Worm (Caenorhabditis elegans): Measurements from ENCODE around the gene col-110.

ce11 chrIV:4645243-4645642, 35.8 kb upstream of the col-110 start:
- TF ChIP-seq hsf-1 (GFP tag; IDR thresholded peaks at IDR 0.05) (no peak), ccch-3 (GFP tag; optimal IDR thresholded peaks at IDR 0.05) (no peak), lsl-1 (GFP tag; optimal IDR thresholded peaks at IDR 0.05) (no peak), repo-1 (tag; optimal IDR thresholded peaks at IDR 0.05) (no peak), madf-3 (GFP tag; IDR thresholded peaks at IDR 0.05) (no peak), egrh-3 (GFP tag; IDR thresholded peaks at IDR 0.05) (no peak), madf-8 (GFP tag; conservative IDR thresholded peaks at IDR 0.05) (no peak), nfya-1 (tag; optimal IDR thresholded peaks at IDR 0.05; ENCODE audit: borderline replicate concordance, insufficient read depth) (no peak)
